Worm (Caenorhabditis elegans): ENCODE results near the gene dnj-11.

dnj-11 gene

ce11 chrIV:6572238-6572637, 13.4 kb upstream of the dnj-11 start, which contains the start of gene bicd-1:
Gene bicd-1, minus strand, starts transcription at chrIV:6572338.
- TF ChIP-seq sea-1 (GFP tag; conservative IDR thresholded peaks at IDR 0.05), result no peak

- TF ChIP-seq tbx-11 (GFP tag; IDR thresholded peaks at IDR 0.05), result no peak
- TF ChIP-seq flt-1 (GFP tag; IDR thresholded peaks at IDR 0.05), result no peak
- TF ChIP-seq ceh-13 (GFP tag; optimal IDR thresholded peaks at IDR 0.05), result no peak
- TF ChIP-seq hmbx-1 (tag; optimal IDR thresholded peaks at IDR 0.05), result no peak
- no peak for TF ChIP-seq sea-1 (GFP tag; conservative IDR thresholded peaks at IDR 0.05)
- no peak for TF ChIP-seq tbx-37 (GFP tag; conservative IDR thresholded peaks at IDR 0.05)
- no peak for TF ChIP-seq ceh-36 (tag; optimal IDR thresholded peaks at IDR 0.05)
- no peak for TF ChIP-seq hmg-4 (GFP tag; optimal IDR thresholded peaks at IDR 0.05)
- no peak for TF ChIP-seq aly-1 (tag; optimal IDR thresholded peaks at IDR 0.05)
- TF ChIP-seq F13C5.2 (tag; optimal IDR thresholded peaks at IDR 0.05), result no peak
- TF ChIP-seq hnd-1 (tag; optimal IDR thresholded peaks at IDR 0.05), result no peak
Measured at ce11 chrIV:6572655-6573054, 13.0 kb upstream of the dnj-11 start.

ce11 chrIV:6574343-6574742, 11.3 kb upstream of the dnj-11 start:
- TF ChIP-seq hmg-4 (GFP tag; optimal IDR thresholded peaks at IDR 0.05) (no peak), sea-1 (GFP tag; conservative IDR thresholded peaks at IDR 0.05) (no peak), B0310.2 (tag; optimal IDR thresholded peaks at IDR 0.05) (no peak), ceh-13 (GFP tag; optimal IDR thresholded peaks at IDR 0.05) (no peak), aly-1 (tag; optimal IDR thresholded peaks at IDR 0.05) (no peak), F13C5.2 (tag; optimal IDR thresholded peaks at IDR 0.05) (no peak), tbx-11 (GFP tag; IDR thresholded peaks at IDR 0.05) (no peak), scrt-1 (GFP tag; IDR thresholded peaks at IDR 0.05) (no peak), hmbx-1 (tag; optimal IDR thresholded peaks at IDR 0.05) (no peak), tbx-37 (GFP tag; conservative IDR thresholded peaks at IDR 0.05) (no peak), ceh-36 (tag; optimal IDR thresholded peaks at IDR 0.05) (no peak), tra-4 (tag; optimal IDR thresholded peaks at IDR 0.05) (no peak), ets-7 (tag; optimal IDR thresholded peaks at IDR 0.05) (no peak), ama-1 (optimal IDR thresholded peaks at IDR 0.05) (no peak), pes-1 (GFP tag; IDR thresholded peaks at IDR 0.05) (no peak), hnd-1 (tag; optimal IDR thresholded peaks at IDR 0.05) (no peak), flt-1 (GFP tag; IDR thresholded peaks at IDR 0.05) (no peak)

ce11 chrIV:6575959-6576727, 9.5 kb upstream of the dnj-11 start:
- TF ChIP-seq ama-1 (optimal IDR thresholded peaks at IDR 0.05) (no peak), tra-4 (tag; optimal IDR thresholded peaks at IDR 0.05) (no peak), ets-7 (tag; optimal IDR thresholded peaks at IDR 0.05) (no peak), tbx-37 (GFP tag; conservative IDR thresholded peaks at IDR 0.05) (no peak)

- TF ChIP-seq scrt-1 (GFP tag; IDR thresholded peaks at IDR 0.05) (no peak), ceh-13 (GFP tag; optimal IDR thresholded peaks at IDR 0.05) (no peak), hmg-4 (GFP tag; optimal IDR thresholded peaks at IDR 0.05) (no peak), F13C5.2 (tag; optimal IDR thresholded peaks at IDR 0.05) (no peak), ets-7 (tag; optimal IDR thresholded peaks at IDR 0.05) (no peak), pes-1 (GFP tag; IDR thresholded peaks at IDR 0.05) (no peak), tbx-37 (GFP tag; conservative IDR thresholded peaks at IDR 0.05) (no peak), hnd-1 (tag; optimal IDR thresholded peaks at IDR 0.05) (no peak), sea-1 (GFP tag; conservative IDR thresholded peaks at IDR 0.05) (no peak), tra-4 (tag; optimal IDR thresholded peaks at IDR 0.05) (no peak), ama-1 (optimal IDR thresholded peaks at IDR 0.05) (no peak), flt-1 (GFP tag; IDR thresholded peaks at IDR 0.05) (no peak), hmbx-1 (tag; optimal IDR thresholded peaks at IDR 0.05) (no peak), aly-1 (tag; optimal IDR thresholded peaks at IDR 0.05) (no peak), ceh-36 (tag; optimal IDR thresholded peaks at IDR 0.05) (no peak), B0310.2 (tag; optimal IDR thresholded peaks at IDR 0.05) (no peak), tbx-11 (GFP tag; IDR thresholded peaks at IDR 0.05) (no peak)
Measured at ce11 chrIV:6576728-6577101, 9.0 kb upstream of the dnj-11 start.

- no peak for TF ChIP-seq flt-1 (GFP tag; IDR thresholded peaks at IDR 0.05)
- TF ChIP-seq ama-1 (optimal IDR thresholded peaks at IDR 0.05), result no peak
- TF ChIP-seq aly-1 (tag; optimal IDR thresholded peaks at IDR 0.05), result no peak
- no peak for TF ChIP-seq hmg-4 (GFP tag; optimal IDR thresholded peaks at IDR 0.05)
- no peak for TF ChIP-seq B0310.2 (tag; optimal IDR thresholded peaks at IDR 0.05)
- no peak for TF ChIP-seq ets-7 (tag; optimal IDR thresholded peaks at IDR 0.05)
- no peak for TF ChIP-seq tbx-37 (GFP tag; conservative IDR thresholded peaks at IDR 0.05)
- TF ChIP-seq scrt-1 (GFP tag; IDR thresholded peaks at IDR 0.05), result no peak
- no peak for TF ChIP-seq tbx-11 (GFP tag; IDR thresholded peaks at IDR 0.05)
Measured at ce11 chrIV:6577914-6578313, 7.8 kb upstream of the dnj-11 start, which contains the start of gene C43G2.3. Gene C43G2.3, plus strand, starts transcription at chrIV:6578214.

- no peak for TF ChIP-seq aly-1 (tag; optimal IDR thresholded peaks at IDR 0.05)
- TF ChIP-seq ceh-13 (GFP tag; optimal IDR thresholded peaks at IDR 0.05), result no peak
- TF ChIP-seq pes-1 (GFP tag; IDR thresholded peaks at IDR 0.05), result no peak
Measured at ce11 chrIV:6581658-6582057, 4.0 kb upstream of the dnj-11 start.

ce11 chrIV:6582604-6583003, 3.1 kb upstream of the dnj-11 start, which contains the start of gene odr-8:
Gene odr-8, minus strand, starts transcription at chrIV:6582704.
- no peak for TF ChIP-seq ceh-36 (tag; optimal IDR thresholded peaks at IDR 0.05)
- no peak for TF ChIP-seq hmbx-1 (tag; optimal IDR thresholded peaks at IDR 0.05)
- no peak for TF ChIP-seq flt-1 (GFP tag; IDR thresholded peaks at IDR 0.05)
- no peak for TF ChIP-seq ets-7 (tag; optimal IDR thresholded peaks at IDR 0.05)
- no peak for TF ChIP-seq F13C5.2 (tag; optimal IDR thresholded peaks at IDR 0.05)
- TF ChIP-seq hnd-1 (tag; optimal IDR thresholded peaks at IDR 0.05), result no peak
- TF ChIP-seq ama-1 (optimal IDR thresholded peaks at IDR 0.05), result no peak
- no peak for TF ChIP-seq pes-1 (GFP tag; IDR thresholded peaks at IDR 0.05)
